Fruit fly (Drosophila melanogaster) whole organism: ENCODE data around the gene CG42835.

ENCODE experiments used
- CG8478 ChIP-seq: fragments of >200 bp; optimal IDR thresholded peaks from 2 replicates; lab custom pipeline; 2018; ENCODE audit warnings: inconsistent platforms
- Dll ChIP-seq: fragments of >200 bp; optimal IDR thresholded peaks from 2 replicates; lab custom pipeline; 2017

DNA sequence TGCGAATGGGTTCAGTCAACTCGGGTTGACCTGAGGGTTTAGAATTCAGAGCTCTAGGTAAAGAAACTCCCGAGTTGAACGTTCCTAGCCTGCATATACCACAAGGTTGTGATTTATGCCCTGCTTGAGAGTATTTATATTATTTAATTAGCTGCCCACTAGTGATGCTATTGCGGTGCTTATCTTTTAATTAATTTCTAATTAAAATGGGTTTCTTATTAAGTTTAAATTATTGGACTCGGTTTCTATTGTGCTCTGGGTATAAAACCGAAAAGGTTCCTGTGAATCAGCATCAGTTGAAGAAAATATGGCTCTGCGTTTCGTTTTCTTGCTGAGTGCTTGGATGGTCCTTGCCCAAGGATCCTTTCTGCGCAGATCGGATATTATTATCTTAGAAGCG, 5.0 kb upstream of the CG42835 start, which contains the start of gene CG5866:
- TF ChIP-seq CG8478 (no peak), Dll (no peak)
